Worm (Caenorhabditis elegans) whole organism, early embryonic: ENCODE measurements around the gene rpl-9.

ENCODE experiments used
- F13C5.2 ChIP-seq: sonication (generic microtip); optimal IDR thresholded peaks from 2 replicates; lab custom pipeline; 2017; ENCODE audit warnings: mild to moderate bottlenecking, missing genetic modification characterization, inconsistent platforms, missing compliant biosample characterization
- ama-1 ChIP-seq: fragments of 150-350 bp; optimal IDR thresholded peaks from 2 replicates; lab custom pipeline; 2014
- hmg-4 ChIP-seq: fragments of 200-800 bp; sonication (Bioruptor generic); optimal IDR thresholded peaks from 2 replicates; lab custom pipeline; 2018; ENCODE audit warnings: mild to moderate bottlenecking, missing genetic modification characterization, missing compliant biosample characterization
- pes-1 ChIP-seq: fragments of 200-800 bp; sonication (Bioruptor generic); IDR thresholded peaks from 2 replicates; pipeline ENCODE4 v1.3.6; 2022; ENCODE audit warnings: missing genetic modification reagents, missing genetic modification characterization, missing compliant biosample characterization
- scrt-1 ChIP-seq: fragments of 200-800 bp; sonication (Bioruptor generic); IDR thresholded peaks from 2 replicates; pipeline ENCODE4 v1.3.6; 2022; ENCODE audit warnings: missing genetic modification characterization, missing compliant biosample characterization
- sea-1 ChIP-seq: fragments of 200-800 bp; sonication (Bioruptor generic); conservative IDR thresholded peaks from 2 replicates; pipeline ENCODE4 v1.3.6; 2022; ENCODE audit warnings: missing genetic modification characterization, missing compliant biosample characterization
- tbx-11 ChIP-seq: fragments of 200-800 bp; sonication (Bioruptor generic); IDR thresholded peaks from 2 replicates; pipeline ENCODE4 v1.3.6; 2022; ENCODE audit warnings: missing genetic modification characterization, missing compliant biosample characterization
- tra-4 ChIP-seq: sonication (generic microtip); optimal IDR thresholded peaks from 2 replicates; lab custom pipeline; 2017; ENCODE audit warnings: missing genetic modification characterization, missing compliant biosample characterization

ce11 chrIII:7621355-7621754 lies 48.7 kb upstream of the rpl-9 start:
- TF ChIP-seq tra-4 (tag; lab: Kevin White, UChicago) (no peak), pes-1 (GFP tag; lab: Robert Waterston, UW) (no peak), ama-1 (lab: Kevin White, UChicago) (no peak), sea-1 (no peak), hmg-4 (no peak), tbx-11 (GFP tag; lab: Robert Waterston, UW) (no peak), scrt-1 (GFP tag; lab: Robert Waterston, UW) (no peak), F13C5.2 (no peak)
